Worm (Caenorhabditis elegans) whole organism, L4 larva: ENCODE data around the gene irld-42.
A peak's percentile ranks its signal among the peaks of the same experiment; 100 is the strongest.

Experiments used
- D1046.2 ChIP-seq: fragments of 200-800 bp; sonication (Bioruptor generic); IDR thresholded peaks from 2 replicates; pipeline ENCODE4 v1.3.6; 2022; ENCODE audit warnings: missing genetic modification characterization, missing compliant biosample characterization
- F26F4.8 ChIP-seq: fragments of 200-800 bp; sonication (Bioruptor generic); conservative IDR thresholded peaks from 2 replicates; pipeline ENCODE4 v1.3.6; 2022; ENCODE audit warnings: missing genetic modification characterization, missing compliant biosample characterization
- F49E8.2 ChIP-seq: sonication (generic microtip); optimal IDR thresholded peaks from 2 replicates; lab custom pipeline; 2016; ENCODE audit warnings: missing compliant biosample characterization, mild to moderate bottlenecking, missing genetic modification characterization, borderline replicate concordance
- Y105C5A.15 ChIP-seq: fragments of 200-800 bp; sonication (Bioruptor generic); IDR thresholded peaks from 2 replicates; pipeline ENCODE4 v1.3.6; 2022; ENCODE audit warnings: missing genetic modification characterization, missing compliant biosample characterization
- Y48G9A.11 ChIP-seq: fragments of 200-800 bp; sonication (Bioruptor generic); IDR thresholded peaks from 2 replicates; pipeline ENCODE4 v1.3.6; 2022; ENCODE audit warnings: missing genetic modification reagents, missing genetic modification characterization, missing compliant biosample characterization
- ZK546.5 ChIP-seq, 2 experiments: sonication (generic microtip); optimal IDR thresholded peaks; 2 replicates each; lab custom pipeline; 2017; ENCODE audit warnings: missing biosample characterization in 2 of 2, missing genetic modification characterization in 2 of 2
- arid-1 ChIP-seq: fragments of 200-800 bp; sonication (Bioruptor generic); conservative IDR thresholded peaks from 2 replicates; pipeline ENCODE4 v1.3.6; 2022; ENCODE audit warnings: missing genetic modification reagents, missing genetic modification characterization, missing compliant biosample characterization
- ceh-20 ChIP-seq: fragments of 200-800 bp; sonication (Bioruptor generic); IDR thresholded peaks from 2 replicates; pipeline ENCODE4 v1.3.6; 2022; ENCODE audit warnings: missing genetic modification reagents, missing genetic modification characterization, missing compliant biosample characterization
- ceh-32 ChIP-seq: sonication (generic microtip); optimal IDR thresholded peaks from 2 replicates; lab custom pipeline; 2016; ENCODE audit warnings: mild to moderate bottlenecking, missing genetic modification characterization, missing compliant biosample characterization; ENCODE audit not compliant: poor library complexity
- ceh-44 ChIP-seq: fragments of 200-800 bp; sonication (Bioruptor generic); IDR thresholded peaks from 2 replicates; pipeline ENCODE4 v1.3.6; 2022; ENCODE audit warnings: missing genetic modification reagents, missing genetic modification characterization, missing compliant biosample characterization
- ctbp-1 ChIP-seq: fragments of 200-800 bp; sonication (Bioruptor generic); IDR thresholded peaks from 2 replicates; pipeline ENCODE4 v1.3.6; 2022; ENCODE audit warnings: missing genetic modification reagents, missing genetic modification characterization, missing compliant biosample characterization
- daf-12 ChIP-seq: fragments of 150-350 bp; optimal IDR thresholded peaks from 2 replicates; lab custom pipeline; 2014; ENCODE audit warnings: missing biosample characterization, missing genetic modification reagents, missing genetic modification characterization
- dmd-6 ChIP-seq: fragments of 200-800 bp; sonication (Bioruptor generic); IDR thresholded peaks from 2 replicates; pipeline ENCODE4 v1.3.6; 2022; ENCODE audit warnings: missing genetic modification reagents, missing genetic modification characterization, missing compliant biosample characterization
- dmd-8 ChIP-seq: fragments of 200-800 bp; sonication (Bioruptor generic); IDR thresholded peaks from 2 replicates; pipeline ENCODE4 v1.3.6; 2022; ENCODE audit warnings: missing genetic modification characterization, missing compliant biosample characterization
- dve-1 ChIP-seq: sonication (generic microtip); optimal IDR thresholded peaks from 2 replicates; lab custom pipeline; 2017; ENCODE audit warnings: antibody characterized with exemption, mild to moderate bottlenecking, missing genetic modification characterization, missing compliant biosample characterization; ENCODE audit not compliant: insufficient read depth
- egl-43 ChIP-seq: fragments of 200-800 bp; sonication (Bioruptor generic); IDR thresholded peaks from 2 replicates; pipeline ENCODE4 v1.3.6; 2022; ENCODE audit warnings: missing genetic modification reagents, missing genetic modification characterization, missing compliant biosample characterization
- gei-8 ChIP-seq: fragments of 200-800 bp; sonication (Bioruptor generic); optimal IDR thresholded peaks from 2 replicates; lab custom pipeline; 2018; ENCODE audit warnings: mild to moderate bottlenecking, missing genetic modification characterization, missing compliant biosample characterization
- hlh-11 ChIP-seq: fragments of 200-800 bp; sonication (Bioruptor generic); optimal IDR thresholded peaks from 2 replicates; lab custom pipeline; 2018; ENCODE audit warnings: mild to moderate bottlenecking, missing genetic modification characterization, missing compliant biosample characterization
- hlh-30 ChIP-seq: sonication (generic microtip); optimal IDR thresholded peaks from 2 replicates; lab custom pipeline; 2017; ENCODE audit warnings: antibody characterized with exemption, mild to moderate bottlenecking, missing genetic modification characterization, missing compliant biosample characterization; ENCODE audit not compliant: insufficient read depth
- hmg-1.1 ChIP-seq: fragments of 200-800 bp; sonication (Bioruptor generic); IDR thresholded peaks from 2 replicates; pipeline ENCODE4 v1.3.6; 2022; ENCODE audit warnings: missing genetic modification reagents, missing genetic modification characterization, missing compliant biosample characterization
- lim-7 ChIP-seq: fragments of 200-800 bp; sonication (Bioruptor generic); IDR thresholded peaks from 2 replicates; pipeline ENCODE4 v1.3.6; 2022; ENCODE audit warnings: missing genetic modification characterization, missing compliant biosample characterization
- lin-1 ChIP-seq: fragments of 200-800 bp; sonication (Bioruptor generic); IDR thresholded peaks from 2 replicates; pipeline ENCODE4 v1.3.6; 2022; ENCODE audit warnings: missing genetic modification reagents, missing genetic modification characterization, missing compliant biosample characterization
- lin-13 ChIP-seq: fragments of 150-350 bp; optimal IDR thresholded peaks from 2 replicates; lab custom pipeline; 2014; ENCODE audit warnings: missing biosample characterization, missing genetic modification reagents, missing genetic modification characterization
- lin-38 ChIP-seq: fragments of 200-800 bp; sonication (Bioruptor generic); IDR thresholded peaks from 2 replicates; pipeline ENCODE4 v1.3.6; 2022; ENCODE audit warnings: missing genetic modification reagents, missing genetic modification characterization, missing compliant biosample characterization
- mep-1 ChIP-seq: fragments of 150-350 bp; sonication (generic microtip); optimal IDR thresholded peaks from 3 replicates; lab custom pipeline; 2014; ENCODE audit warnings: missing biosample characterization, missing genetic modification characterization
- nhr-10 ChIP-seq: fragments of 150-350 bp; optimal IDR thresholded peaks from 2 replicates; lab custom pipeline; 2014; ENCODE audit warnings: missing biosample characterization, missing genetic modification characterization
- nhr-237 ChIP-seq: sonication (generic microtip); optimal IDR thresholded peaks from 2 replicates; lab custom pipeline; 2017; ENCODE audit warnings: missing biosample characterization, missing genetic modification characterization
- nhr-25 ChIP-seq: sonication (generic microtip); optimal IDR thresholded peaks from 2 replicates; lab custom pipeline; 2017; ENCODE audit warnings: missing genetic modification characterization, mild to moderate bottlenecking, missing compliant biosample characterization, antibody characterized with exemption, moderate library complexity, borderline replicate concordance; ENCODE audit not compliant: insufficient read depth
- nhr-28 ChIP-seq: fragments of 150-350 bp; optimal IDR thresholded peaks from 2 replicates; lab custom pipeline; 2014; ENCODE audit warnings: missing biosample characterization, missing genetic modification characterization
- nhr-41 ChIP-seq: fragments of 200-800 bp; sonication (Bioruptor generic); IDR thresholded peaks from 2 replicates; pipeline ENCODE4 v1.3.6; 2022; ENCODE audit warnings: missing genetic modification reagents, missing genetic modification characterization, missing compliant biosample characterization
- nhr-42 ChIP-seq: fragments of 200-800 bp; sonication (Bioruptor generic); IDR thresholded peaks from 2 replicates; pipeline ENCODE4 v1.3.6; 2022; ENCODE audit warnings: missing genetic modification characterization, missing compliant biosample characterization
- nhr-76 ChIP-seq: fragments of 150-350 bp; optimal IDR thresholded peaks from 2 replicates; lab custom pipeline; 2014; ENCODE audit warnings: missing biosample characterization, missing genetic modification characterization
- pqm-1 ChIP-seq: sonication (generic microtip); optimal IDR thresholded peaks from 2 replicates; lab custom pipeline; 2017; ENCODE audit warnings: missing biosample characterization, missing genetic modification characterization
- saeg-2 ChIP-seq: fragments of 200-800 bp; sonication (Bioruptor generic); IDR thresholded peaks from 2 replicates; pipeline ENCODE4 v1.3.6; 2022; ENCODE audit warnings: missing genetic modification reagents, missing genetic modification characterization, missing compliant biosample characterization
- set-16 ChIP-seq: fragments of 200-800 bp; sonication (Bioruptor generic); IDR thresholded peaks from 2 replicates; pipeline ENCODE4 v1.3.6; 2022; ENCODE audit warnings: missing genetic modification reagents, missing genetic modification characterization, missing compliant biosample characterization
- snpc-4 ChIP-seq: fragments of 150-350 bp; optimal IDR thresholded peaks from 2 replicates; lab custom pipeline; 2014; ENCODE audit warnings: missing biosample characterization, missing genetic modification characterization
- spr-1 ChIP-seq: sonication (generic microtip); optimal IDR thresholded peaks from 2 replicates; lab custom pipeline; 2016; ENCODE audit warnings: mild to moderate bottlenecking, missing genetic modification characterization, missing compliant biosample characterization
- unc-62 ChIP-seq, 3 experiments: fragments of 150-350 bp in 1 of 3; sonication (generic microtip); optimal IDR thresholded peaks in 2 of 3; peaks in 1 of 3; 1 replicate in 1 of 3; 2 replicates in 2 of 3; lab custom pipeline; 2014 to 2017; ENCODE audit warnings: missing biosample characterization in 3 of 3, missing genetic modification characterization in 3 of 3, missing genetic modification reagents in 3 of 3, missing genotype in 1 of 3
- vab-7 ChIP-seq: fragments of 200-800 bp; sonication (Bioruptor generic); IDR thresholded peaks from 2 replicates; pipeline ENCODE4 v1.3.6; 2022; ENCODE audit warnings: missing genetic modification reagents, missing genetic modification characterization, missing compliant biosample characterization
- zag-1 ChIP-seq: fragments of 150-350 bp; optimal IDR thresholded peaks from 2 replicates; lab custom pipeline; 2014; ENCODE audit warnings: missing biosample characterization, missing genetic modification characterization

irld-42 gene

DNA sequence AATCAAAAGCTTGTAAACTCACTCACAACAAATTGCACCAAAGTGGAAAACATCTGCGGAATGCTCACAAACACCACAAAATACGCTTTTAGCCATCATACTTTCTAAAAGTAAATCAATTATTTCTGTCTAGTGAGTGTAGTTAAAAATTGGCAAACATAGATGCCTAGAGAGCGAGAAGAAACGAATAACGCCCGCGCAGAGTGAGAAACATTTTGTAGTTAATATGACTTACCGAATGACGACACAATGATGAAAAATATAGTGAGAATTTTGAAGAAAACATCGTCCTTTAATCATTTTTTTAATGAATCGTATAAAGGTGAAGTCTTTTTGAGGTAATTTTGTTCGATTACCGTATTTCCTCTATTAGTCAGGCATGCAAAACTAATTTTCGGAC lies 39.0 kb upstream of the irld-42 start, which contains the start of gene nhr-238 (continued):
- TF ChIP-seq ceh-44: no peak
- no peak for TF ChIP-seq arid-1 (GFP tag; lab: Robert Waterston, UW)
- TF ChIP-seq vab-7 (GFP tag; lab: Robert Waterston, UW): no peak
- TF ChIP-seq nhr-25: no peak
- peak; percentile 100 for TF ChIP-seq nhr-28 (tag; lab: Kevin White, UChicago)
- TF ChIP-seq unc-62 (GFP tag; optimal IDR thresholded peaks at IDR 0.05 in 1 of 2; lab: Kevin White, UChicago): no peak
- no peak for TF ChIP-seq unc-62 (tag; optimal IDR thresholded peaks at IDR 0.05; lab: Kevin White, UChicago)
- TF ChIP-seq hmg-1.1 (GFP tag; lab: Robert Waterston, UW): no peak
- TF ChIP-seq spr-1 (tag; lab: Kevin White, UChicago): no peak
- no peak for TF ChIP-seq D1046.2 (GFP tag; lab: Robert Waterston, UW)
- no peak for TF ChIP-seq dmd-8 (GFP tag; lab: Robert Waterston, UW)
- TF ChIP-seq ceh-32 (tag; lab: Kevin White, UChicago): no peak
- no peak for TF ChIP-seq zag-1
- TF ChIP-seq hlh-30 (tag; lab: Kevin White, UChicago): no peak
- TF ChIP-seq nhr-10 (tag; lab: Kevin White, UChicago): no peak
- no peak for TF ChIP-seq pqm-1 (tag; lab: Kevin White, UChicago)
- no peak for TF ChIP-seq ceh-20 (GFP tag; lab: Robert Waterston, UW)
- no peak for TF ChIP-seq F26F4.8 (GFP tag; lab: Robert Waterston, UW)
- TF ChIP-seq hlh-11 (tag; lab: Kevin White, UChicago): no peak
- no peak for TF ChIP-seq ZK546.5 (tag; optimal IDR thresholded peaks at IDR 0.05; lab: Kevin White, UChicago)
- no peak for TF ChIP-seq nhr-237 (tag; lab: Kevin White, UChicago)
- no peak for TF ChIP-seq lin-38 (GFP tag; lab: Robert Waterston, UW)
- TF ChIP-seq nhr-42 (GFP tag; lab: Robert Waterston, UW): peak; percentile 85
- TF ChIP-seq F49E8.2 (tag; lab: Kevin White, UChicago): no peak
- TF ChIP-seq dve-1 (tag; lab: Kevin White, UChicago): peak; percentile 44
- no peak for TF ChIP-seq nhr-76 (tag; lab: Kevin White, UChicago)
- TF ChIP-seq lin-1 (GFP tag; lab: Robert Waterston, UW): no peak
- TF ChIP-seq snpc-4 (tag; lab: Kevin White, UChicago): no peak
- TF ChIP-seq set-16: no peak

DNA sequence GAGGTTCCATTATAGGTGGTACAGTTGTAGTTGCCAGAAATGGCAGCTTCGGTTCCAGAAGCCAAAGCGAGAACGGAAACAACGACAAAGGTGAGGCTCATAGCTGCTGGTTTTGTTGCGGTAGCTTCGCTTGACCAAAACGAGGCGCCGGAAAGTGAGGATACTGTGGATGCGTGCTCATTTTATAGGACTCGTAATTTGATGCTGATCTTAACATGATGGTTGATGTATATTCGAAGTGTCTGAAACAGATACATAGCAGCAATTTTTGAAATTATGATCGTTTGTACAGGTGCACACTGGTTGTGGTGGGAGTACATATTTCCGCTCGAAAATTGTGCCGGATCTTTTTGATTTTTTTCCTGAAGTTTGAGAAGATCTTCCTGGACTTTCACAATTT lies 37.2 kb upstream of the irld-42 start, which contains the start of gene Y46H3D.8:
Y46H3D.8 (minus strand) TSS at position 101 of the 400 bp plus-strand sequence.
- TF ChIP-seq nhr-41 (GFP tag; lab: Robert Waterston, UW) (no peak), lin-13 (no peak), mep-1 (tag; lab: Kevin White, UChicago) (no peak), egl-43 (GFP tag; lab: Robert Waterston, UW) (no peak), dmd-6 (GFP tag; lab: Robert Waterston, UW) (no peak), saeg-2 (GFP tag; lab: Robert Waterston, UW) (no peak), nhr-237 (tag; lab: Kevin White, UChicago) (no peak)

DNA sequence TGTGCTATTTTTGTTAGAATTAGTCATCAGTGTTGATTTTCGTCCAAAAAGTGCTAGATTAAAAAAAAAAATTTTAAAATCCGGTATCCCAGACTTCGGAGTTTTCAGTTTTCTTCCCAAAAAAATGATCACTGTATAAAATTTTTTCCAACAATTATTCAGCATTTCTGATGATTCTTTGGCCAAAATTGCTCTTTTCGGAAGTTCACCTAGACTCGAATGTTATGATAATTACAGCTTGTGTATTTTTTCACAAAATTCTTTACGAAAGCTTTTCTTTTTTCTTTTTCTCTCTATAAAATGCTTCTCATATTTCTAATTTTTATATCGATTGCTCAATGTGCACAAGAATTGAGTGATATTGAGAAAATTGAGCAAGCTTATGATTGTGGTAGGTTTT lies 36.6 kb upstream of the irld-42 start, which contains the start of gene irld-17:
irld-17 (plus strand) TSS at position 301 of the 400 bp plus-strand sequence.
- TF ChIP-seq ctbp-1 (GFP tag; lab: Robert Waterston, UW): no peak
- TF ChIP-seq gei-8 (GFP tag; lab: Kevin White, UChicago): no peak
- TF ChIP-seq Y48G9A.11 (GFP tag; lab: Robert Waterston, UW): no peak
- no peak for TF ChIP-seq daf-12 (tag; lab: Kevin White, UChicago)
- TF ChIP-seq ceh-32 (tag; lab: Kevin White, UChicago): no peak
- TF ChIP-seq Y105C5A.15 (GFP tag; lab: Robert Waterston, UW): no peak
- TF ChIP-seq lim-7 (GFP tag; lab: Robert Waterston, UW): no peak
